Worm (Caenorhabditis elegans) whole organism, dauer: Measurements from ENCODE around the gene gdi-1.
"Not testable (repeated sequence)": the region's sequence is repeated elsewhere in the genome, so short reads cannot be mapped to it uniquely, and the experiment has no call there.

ENCODE experiments used
- unc-62 ChIP-seq: sonication (generic microtip); optimal IDR thresholded peaks from 2 replicates; lab custom pipeline; 2017; ENCODE audit warnings: missing biosample characterization, missing genetic modification reagents, missing genetic modification characterization

Gene gdi-1

ce11 chrIV:14797849-14798248, 5.2 kb upstream of the gdi-1 start, which contains the start of gene arl-8:
Gene arl-8 (plus strand): TSS chrIV:14798149.
- no peak for TF ChIP-seq unc-62

- no peak for TF ChIP-seq unc-62
These were observed 4.7 kb upstream of the gdi-1 start, which contains the start of the genes Y57G11C.1147 and nuo-3 for ce11 chrIV:14797354-14797753. Gene Y57G11C.1147 (minus strand): TSS chrIV:14797514. Gene nuo-3 (minus strand): TSS chrIV:14797544.

ce11 chrIV:14795918-14796488, 3.3 kb upstream of the gdi-1 start, which contains the start of gene coq-3:
Gene coq-3 (minus strand): TSS chrIV:14796324.
- TF ChIP-seq unc-62, result no peak

ce11 chrIV:14793900-14794624, 1.4 kb upstream of the gdi-1 start:
- no peak for TF ChIP-seq unc-62

- TF ChIP-seq unc-62, result no peak
These were observed 2.1 kb downstream of the gdi-1 start for ce11 chrIV:14790579-14790978.

- TF ChIP-seq unc-62, result no peak
These were observed 6.1 kb downstream of the gdi-1 start, which contains the start of gene melo-1 for ce11 chrIV:14786374-14787136. Gene melo-1 (plus strand): TSS chrIV:14787031.

- TF ChIP-seq unc-62, result no peak
These were observed 8.2 kb downstream of the gdi-1 start, which contains the start of gene nlp-56 for ce11 chrIV:14784481-14784880. Gene nlp-56 (minus strand): TSS chrIV:14784737.

ce11 chrIV:14782211-14782610, 10.5 kb downstream of the gdi-1 start, which contains the start of gene Y57G11C.1130:
Gene Y57G11C.1130 (plus strand): TSS chrIV:14782511.
- no peak for TF ChIP-seq unc-62

- TF ChIP-seq unc-62, result no peak
These were observed 11.2 kb downstream of the gdi-1 start, which contains the start of gene Y57G11C.8 for ce11 chrIV:14781537-14781936. Gene Y57G11C.8 (plus strand): TSS chrIV:14781837.

- not testable (repeated sequence) for TF ChIP-seq unc-62
These were observed 18.2 kb downstream of the gdi-1 start, which contains the start of gene Y57G11C.51 for ce11 chrIV:14774454-14774853. Gene Y57G11C.51 (minus strand): TSS chrIV:14774554.

ce11 chrIV:14773280-14774071, 19.2 kb downstream of the gdi-1 start, which contains the start of gene Y57G11C.36:
Gene Y57G11C.36 (minus strand): TSS chrIV:14773781.
- no peak for TF ChIP-seq unc-62

- no peak for TF ChIP-seq unc-62
These were observed 21.4 kb downstream of the gdi-1 start, which contains the start of gene degl-1 for ce11 chrIV:14771325-14771724. Gene degl-1 (minus strand): TSS chrIV:14771425.

- TF ChIP-seq unc-62, result no peak
These were observed 22.0 kb downstream of the gdi-1 start for ce11 chrIV:14770663-14771062.

- no peak for TF ChIP-seq unc-62
These were observed 23.4 kb downstream of the gdi-1 start, which contains the start of gene Y57G11C.43 for ce11 chrIV:14769218-14769835. Gene Y57G11C.43 (plus strand): TSS chrIV:14769441.

ce11 chrIV:14767693-14768251, 24.9 kb downstream of the gdi-1 start, which contains the start of the genes mrps-7 and Y57G11C.3:
Gene mrps-7 (minus strand): TSS chrIV:14767730.
Gene Y57G11C.3 (plus strand): TSS chrIV:14768201.
- TF ChIP-seq unc-62, result no peak
